Worm (Caenorhabditis elegans) whole organism, early embryonic: Measurements from ENCODE around the gene F49F1.7.
"Not testable (repeated sequence)": the region's sequence is repeated elsewhere in the genome, so short reads cannot be mapped to it uniquely, and the experiment has no call there.

ENCODE experiments used
- ama-1 ChIP-seq: fragments of 150-350 bp; optimal IDR thresholded peaks from 2 replicates; lab custom pipeline; 2014
- flt-1 ChIP-seq: fragments of 200-800 bp; sonication (Bioruptor generic); IDR thresholded peaks from 2 replicates; pipeline ENCODE4 v1.3.6; 2022; ENCODE audit warnings: missing genetic modification characterization, missing compliant biosample characterization

DNA sequence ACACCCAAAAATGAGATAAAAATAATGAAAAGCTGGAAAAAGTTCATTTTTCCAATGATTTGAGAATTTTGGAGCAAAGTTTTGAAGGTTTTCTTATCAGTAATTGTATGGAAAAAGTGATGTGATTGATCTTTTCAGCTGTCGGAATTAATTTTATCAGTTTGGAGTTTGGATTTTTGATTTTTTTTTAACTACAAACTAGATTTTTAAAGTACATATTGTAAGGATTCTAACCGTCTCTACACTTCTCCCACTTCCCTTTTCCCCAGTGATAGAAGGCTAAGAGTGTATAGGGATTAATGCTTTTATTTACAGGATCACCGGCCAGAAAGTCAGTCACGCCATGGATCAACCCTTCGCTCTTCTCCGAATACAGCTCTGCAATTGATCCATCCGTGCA, at the start of gene F49F1.7:
- TF ChIP-seq ama-1 (lab: Kevin White, UChicago); flt-1 (GFP tag; lab: Robert Waterston, UW): not testable (repeated sequence)
